Fruit fly (Drosophila melanogaster) whole organism, embryonic: ENCODE results near the gene mbc.
A peak's percentile ranks its signal among the peaks of the same experiment; 100 is the strongest.

ENCODE experiments used
- Bgb ChIP-seq: fragments of 200-800 bp; sonication (Bioruptor generic); IDR thresholded peaks from 2 replicates; pipeline ENCODE4 v1.3.6; 2022; ENCODE audit warnings: missing biosample characterization, missing genetic modification characterization; ENCODE audit not compliant: partially characterized antibody
- CG10267 ChIP-seq: fragments of 200-800 bp; sonication (Bioruptor generic); optimal IDR thresholded peaks from 2 replicates; lab custom pipeline; 2018; ENCODE audit warnings: missing biosample characterization, mild to moderate bottlenecking, missing genetic modification characterization, moderate library complexity
- CG10654 ChIP-seq: fragments of 200-800 bp; sonication (Bioruptor generic); optimal IDR thresholded peaks from 2 replicates; lab custom pipeline; 2016; ENCODE audit warnings: missing biosample characterization, missing genetic modification characterization
- CG10959 ChIP-seq: fragments of 200-800 bp; sonication (Bioruptor generic); IDR thresholded peaks from 2 replicates; pipeline ENCODE4 v1.3.6; 2022; ENCODE audit warnings: missing biosample characterization, missing genetic modification characterization
- CG13287 ChIP-seq: fragments of 200-800 bp; sonication (Bioruptor generic); IDR thresholded peaks from 2 replicates; pipeline ENCODE4 v1.3.6; 2022; ENCODE audit warnings: missing biosample characterization, missing genetic modification characterization; ENCODE audit not compliant: partially characterized antibody
- CG1529 ChIP-seq: fragments of 200-800 bp; sonication (Bioruptor generic); optimal IDR thresholded peaks from 3 replicates; lab custom pipeline; 2018; ENCODE audit warnings: missing biosample characterization, missing genetic modification characterization
- CG16813 ChIP-seq: fragments of 200-800 bp; sonication (Bioruptor generic); IDR thresholded peaks from 3 replicates; pipeline ENCODE4 v1.3.6; 2022; ENCODE audit warnings: missing biosample characterization, missing genetic modification characterization; ENCODE audit not compliant: partially characterized antibody
- CG17385 ChIP-seq: fragments of 200-800 bp; sonication (Bioruptor generic); optimal IDR thresholded peaks from 3 replicates; lab custom pipeline; 2018; ENCODE audit warnings: missing biosample characterization, mild to moderate bottlenecking, missing genetic modification characterization
- CG17612 ChIP-seq: fragments of 200-800 bp; sonication (Bioruptor generic); IDR thresholded peaks from 2 replicates; pipeline ENCODE4 v1.3.6; 2022; ENCODE audit warnings: missing biosample characterization, missing genetic modification characterization
- CG18476 ChIP-seq: fragments of 200-800 bp; sonication (Bioruptor generic); optimal IDR thresholded peaks from 2 replicates; lab custom pipeline; 2016; ENCODE audit warnings: missing biosample characterization, mild to moderate bottlenecking, missing genetic modification characterization
- CG3995 ChIP-seq: fragments of 200-800 bp; sonication (Bioruptor generic); optimal IDR thresholded peaks from 3 replicates; lab custom pipeline; 2016; ENCODE audit warnings: missing biosample characterization, missing genetic modification characterization
- CG4424 ChIP-seq: fragments of 200-800 bp; sonication (Bioruptor generic); optimal IDR thresholded peaks from 3 replicates; lab custom pipeline; 2016; ENCODE audit warnings: missing biosample characterization, missing genetic modification characterization
- CG4854 ChIP-seq: fragments of 200-800 bp; sonication (Bioruptor generic); optimal IDR thresholded peaks from 2 replicates; lab custom pipeline; 2016; ENCODE audit warnings: missing biosample characterization, missing genetic modification characterization, inconsistent platforms
- CG6765 ChIP-seq: fragments of 200-800 bp; sonication (Bioruptor generic); optimal IDR thresholded peaks from 3 replicates; lab custom pipeline; 2017; ENCODE audit warnings: missing biosample characterization, mild to moderate bottlenecking, missing genetic modification characterization
- CG7745 ChIP-seq: fragments of 200-800 bp; sonication (Bioruptor generic); optimal IDR thresholded peaks from 2 replicates; lab custom pipeline; 2018; ENCODE audit warnings: missing biosample characterization, mild to moderate bottlenecking, missing genetic modification characterization, moderate library complexity
- CG7987 ChIP-seq: fragments of 200-800 bp; sonication (Bioruptor generic); optimal IDR thresholded peaks from 2 replicates; lab custom pipeline; 2018; ENCODE audit warnings: missing biosample characterization, mild to moderate bottlenecking, missing genetic modification characterization, moderate library complexity
- CG8765 ChIP-seq: fragments of 200-800 bp; sonication (Bioruptor generic); IDR thresholded peaks from 2 replicates; pipeline ENCODE4 v1.3.6; 2022; ENCODE audit warnings: missing biosample characterization, missing genetic modification characterization
- CG9215 ChIP-seq: fragments of 200-800 bp; sonication (Bioruptor generic); IDR thresholded peaks from 2 replicates; pipeline ENCODE4 v1.3.6; 2022; ENCODE audit warnings: missing biosample characterization, missing genetic modification characterization
- Dip2 ChIP-seq: fragments of 200-800 bp; sonication (Bioruptor generic); IDR thresholded peaks from 2 replicates; pipeline ENCODE4 v1.3.6; 2022; ENCODE audit warnings: missing biosample characterization, missing genetic modification characterization
- E2f2 ChIP-seq: fragments of 200-800 bp; sonication (Bioruptor generic); IDR thresholded peaks from 2 replicates; pipeline ENCODE4 v1.3.6; 2022; ENCODE audit warnings: missing biosample characterization, missing genetic modification characterization
- Elba2 ChIP-seq: fragments of 200-800 bp; sonication (Bioruptor generic); optimal IDR thresholded peaks from 3 replicates; lab custom pipeline; 2016; ENCODE audit warnings: missing biosample characterization, missing genetic modification characterization
- Fer1 ChIP-seq: fragments of 200-800 bp; sonication (Bioruptor generic); optimal IDR thresholded peaks from 2 replicates; lab custom pipeline; 2017; ENCODE audit warnings: missing biosample characterization, mild to moderate bottlenecking, missing genetic modification characterization
- MBD-R2 ChIP-seq: fragments of 200-800 bp; sonication (Bioruptor generic); IDR thresholded peaks from 2 replicates; pipeline ENCODE4 v1.3.6; 2022; ENCODE audit warnings: missing biosample characterization, missing genetic modification characterization
- Rfx ChIP-seq: fragments of 200-800 bp; sonication (Bioruptor generic); IDR thresholded peaks from 2 replicates; pipeline ENCODE4 v1.3.6; 2022; ENCODE audit warnings: missing biosample characterization, missing genetic modification characterization
- TFAM ChIP-seq: fragments of 200-800 bp; sonication (Bioruptor generic); optimal IDR thresholded peaks from 2 replicates; lab custom pipeline; 2017; ENCODE audit warnings: missing biosample characterization, missing genetic modification characterization, inconsistent platforms
- az2 ChIP-seq: fragments of 200-800 bp; sonication (Bioruptor generic); optimal IDR thresholded peaks from 3 replicates; lab custom pipeline; 2016; ENCODE audit warnings: missing biosample characterization, missing genetic modification characterization
- bab2 ChIP-seq: fragments of 200-800 bp; sonication (Bioruptor generic); optimal IDR thresholded peaks from 2 replicates; lab custom pipeline; 2016; ENCODE audit warnings: missing biosample characterization, missing genetic modification characterization
- corto ChIP-seq: fragments of 200-800 bp; sonication (Bioruptor generic); optimal IDR thresholded peaks from 2 replicates; lab custom pipeline; 2016; ENCODE audit warnings: missing biosample characterization, mild to moderate bottlenecking, missing genetic modification characterization, moderate library complexity
- cwo ChIP-seq: fragments of 200-800 bp; sonication (Bioruptor generic); optimal IDR thresholded peaks from 3 replicates; lab custom pipeline; 2017; ENCODE audit warnings: missing biosample characterization, missing genetic modification characterization, mild to moderate bottlenecking, moderate library complexity, missing genetic modification reagents
- dati ChIP-seq: fragments of 200-800 bp; sonication (Bioruptor generic); IDR thresholded peaks from 2 replicates; pipeline ENCODE4 v1.3.6; 2022; ENCODE audit warnings: missing biosample characterization, missing genetic modification characterization
- dmrt99B ChIP-seq: fragments of 200-800 bp; sonication (Bioruptor generic); optimal IDR thresholded peaks from 2 replicates; lab custom pipeline; 2018; ENCODE audit warnings: missing biosample characterization, mild to moderate bottlenecking, missing genetic modification characterization, moderate library complexity
- grau ChIP-seq: fragments of 200-800 bp; optimal IDR thresholded peaks from 3 replicates; lab custom pipeline; 2019; ENCODE audit warnings: missing biosample characterization, mild to moderate bottlenecking, missing genetic modification characterization, moderate library complexity
- gsb ChIP-seq: fragments of 200-800 bp; sonication (Bioruptor generic); IDR thresholded peaks from 2 replicates; pipeline ENCODE4 v1.3.6; 2022; ENCODE audit warnings: missing biosample characterization, missing genetic modification characterization
- her ChIP-seq: fragments of 200-800 bp; sonication (Bioruptor generic); optimal IDR thresholded peaks from 2 replicates; lab custom pipeline; 2016; ENCODE audit warnings: missing biosample characterization, missing genetic modification characterization
- hkb ChIP-seq, 2 experiments: fragments of 200-800 bp in 1 of 2; fragments of >200 bp in 1 of 2; sonication (Bioruptor generic) in 1 of 2; IDR thresholded peaks in 1 of 2; optimal IDR thresholded peaks in 1 of 2; 2 replicates each; pipeline versions ENCODE4 v1.3.6 to Lab custom; 2017 to 2022; ENCODE audit warnings: missing biosample characterization in 1 of 2, missing genetic modification characterization in 1 of 2
- ken ChIP-seq: fragments of 200-800 bp; sonication (Bioruptor generic); IDR thresholded peaks from 3 replicates; pipeline ENCODE4 v1.3.6; 2022; ENCODE audit warnings: missing biosample characterization, missing genetic modification characterization
- lilli ChIP-seq: fragments of 200-800 bp; sonication (Bioruptor generic); optimal IDR thresholded peaks from 3 replicates; lab custom pipeline; 2016; ENCODE audit warnings: missing biosample characterization, missing genetic modification characterization
- nerfin-2 ChIP-seq: fragments of 200-800 bp; sonication (Bioruptor generic); IDR thresholded peaks from 2 replicates; pipeline ENCODE4 v1.3.6; 2022; ENCODE audit warnings: missing biosample characterization, missing genetic modification characterization; ENCODE audit not compliant: partially characterized antibody
- pan ChIP-seq, 4 experiments: fragments of >200 bp in 3 of 4; fragments of 200-800 bp in 1 of 4; sonication (Bioruptor generic) in 1 of 4; optimal IDR thresholded peaks in 3 of 4; IDR thresholded peaks in 1 of 4; 2 replicates each; pipeline versions ENCODE4 v1.3.6 to Lab custom; 2017 to 2022; ENCODE audit warnings: missing biosample characterization in 2 of 4, missing genetic modification characterization in 2 of 4, mixed read lengths in 1 of 4
- peb ChIP-seq: fragments of 200-800 bp; sonication (Bioruptor generic); IDR thresholded peaks from 2 replicates; pipeline ENCODE4 v1.3.6; 2022; ENCODE audit warnings: missing biosample characterization, missing genetic modification characterization
- prd ChIP-seq, 3 experiments: fragments of >200 bp in 2 of 3; fragments of 200-800 bp in 1 of 3; sonication (Bioruptor generic) in 1 of 3; optimal IDR thresholded peaks in 2 of 3; IDR thresholded peaks in 1 of 3; 2 replicates in 2 of 3; 3 replicates in 1 of 3; pipeline versions ENCODE4 v1.3.6 to Lab custom; 2017 to 2022; ENCODE audit warnings: missing biosample characterization in 1 of 3, missing genetic modification characterization in 1 of 3
- pros ChIP-seq: fragments of 200-800 bp; sonication (Bioruptor generic); optimal IDR thresholded peaks from 3 replicates; lab custom pipeline; 2019; ENCODE audit warnings: missing biosample characterization, mild to moderate bottlenecking, missing genetic modification characterization, moderate library complexity
- tll ChIP-seq, 2 experiments: fragments of 200-800 bp in 1 of 2; fragments of >200 bp in 1 of 2; sonication (Bioruptor generic) in 1 of 2; optimal IDR thresholded peaks; 2 replicates each; lab custom pipeline; 2017 to 2019; ENCODE audit warnings: missing biosample characterization in 2 of 2, missing genetic modification characterization in 2 of 2, mild to moderate bottlenecking in 1 of 2, moderate library complexity in 1 of 2
- zfh1 ChIP-seq: fragments of 200-800 bp; sonication (Bioruptor generic); IDR thresholded peaks from 3 replicates; pipeline ENCODE4 v1.3.6; 2022; ENCODE audit warnings: missing biosample characterization, missing genetic modification characterization
- zfh2 ChIP-seq: fragments of 200-800 bp; sonication (Bioruptor generic); optimal IDR thresholded peaks from 2 replicates; lab custom pipeline; 2016; ENCODE audit warnings: missing biosample characterization, missing genetic modification characterization

The mbc gene

dm6 chr3R:23757912-23758607, 23.5 kb upstream of the mbc start, which contains the start of the genes PTPMT1 and Hrd3 (continued):
- TF ChIP-seq CG10267 (tag; lab: Kevin White, UChicago) (peak; percentile 98), Dip2 (GFP tag; lab: Robert Waterston, UW) (peak; percentile 70), pan (optimal IDR thresholded peaks at IDR 0.05; lab: Kevin White, UChicago) (no peak), pan (GFP tag; optimal IDR thresholded peaks at IDR 0.05 in 1 of 2, IDR thresholded peaks at IDR 0.05 in 1 of 2) (peak in 1 of 2 experiments; percentile 93), dati (GFP tag; lab: Robert Waterston, UW) (peak; percentile 80), CG10654 (GFP tag; lab: Kevin White, UChicago) (peak; percentile 98), TFAM (peak; percentile 88), CG7745 (no peak), az2 (GFP tag; lab: Kevin White, UChicago) (peak; percentile 99), dmrt99B (peak; percentile 99), CG10959 (GFP tag; lab: Robert Waterston, UW) (peak; percentile 92), CG4854 (peak; percentile 97), CG7987 (GFP tag; lab: Kevin White, UChicago) (peak; percentile 94), MBD-R2 (GFP tag; lab: Robert Waterston, UW) (peak; percentile 84), CG8765 (GFP tag; lab: Robert Waterston, UW) (peak; percentile 93), CG3995 (GFP tag; lab: Kevin White, UChicago) (peak; percentile 81), Elba2 (GFP tag; lab: Kevin White, UChicago) (peak; percentile 92), corto (GFP tag; lab: Kevin White, UChicago) (peak; percentile 93), gsb (GFP tag; lab: Robert Waterston, UW) (peak; percentile 94), cwo (GFP tag; lab: Kevin White, UChicago) (peak; percentile 97), CG9215 (GFP tag; lab: Robert Waterston, UW) (peak; percentile 98)

DNA sequence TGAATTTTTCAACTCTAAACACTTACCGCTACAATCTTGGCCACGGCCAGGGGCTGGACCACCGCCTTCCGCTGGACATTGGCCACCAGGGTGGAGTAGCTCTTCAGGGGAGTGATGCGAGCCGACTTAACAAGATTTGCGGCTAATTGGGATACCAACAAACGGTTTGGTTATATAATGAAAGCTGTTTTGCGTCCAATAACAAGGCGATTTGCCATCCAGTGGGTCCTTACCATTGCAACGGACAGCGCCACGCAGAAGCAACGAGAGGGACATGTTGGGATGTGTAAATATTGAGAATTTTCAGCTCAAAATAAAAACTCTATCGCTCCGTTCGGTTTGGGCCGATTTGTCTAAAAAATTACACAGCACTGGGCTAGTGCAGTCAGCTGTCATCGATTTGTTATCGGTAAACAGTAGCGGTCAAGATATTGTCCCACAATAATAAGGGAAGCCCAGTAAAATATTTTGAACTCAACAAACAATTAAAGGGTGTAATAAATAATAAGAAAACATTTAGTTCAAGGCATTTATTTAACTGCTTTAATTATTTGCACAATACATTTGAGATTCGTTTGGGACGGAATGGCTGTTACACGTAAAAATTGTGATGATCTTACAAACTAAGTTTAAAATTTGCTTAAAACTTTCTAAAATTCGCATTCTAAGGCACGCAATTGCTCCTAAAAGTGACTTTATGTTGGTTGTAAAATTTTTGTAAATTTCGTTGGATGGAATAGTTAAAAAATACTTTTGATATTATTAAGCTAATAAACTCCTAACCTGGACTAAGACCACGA, 21.1 kb upstream of the mbc start, which contains the start of gene SdhD:
Gene SdhD, minus strand, starts transcription at position 382 of the 800 bp plus-strand sequence.
- TF ChIP-seq CG1529 (GFP tag; lab: Kevin White, UChicago) (no peak), prd (optimal IDR thresholded peaks at IDR 0.05; lab: Kevin White, UChicago) (no peak), prd (GFP tag; IDR thresholded peaks at IDR 0.05; lab: Robert Waterston, UW) (no peak), bab2 (GFP tag; lab: Kevin White, UChicago) (no peak), tll (GFP tag; optimal IDR thresholded peaks at IDR 0.05; lab: Kevin White, UChicago) (no peak), Rfx (GFP tag; lab: Robert Waterston, UW) (peak; percentile 35; the same call in 1 of the 2 replicates), Fer1 (GFP tag; lab: Kevin White, UChicago) (peak; percentile 46), ken (GFP tag; lab: Robert Waterston, UW) (no peak), CG13287 (GFP tag; lab: Robert Waterston, UW) (peak; percentile 72), lilli (GFP tag; lab: Kevin White, UChicago) (peak; percentile 58), peb (no peak), grau (tag; lab: Kevin White, UChicago) (peak; percentile 10), pros (no peak), zfh2 (GFP tag; lab: Kevin White, UChicago) (peak; percentile 53), E2f2 (GFP tag; lab: Robert Waterston, UW) (peak; percentile 30; the same call in 1 of the 2 replicates), hkb (optimal IDR thresholded peaks at IDR 0.05; lab: Kevin White, UChicago) (no peak), hkb (GFP tag; IDR thresholded peaks at IDR 0.05; lab: Robert Waterston, UW) (no peak), CG4424 (GFP tag; lab: Kevin White, UChicago) (no peak), CG17385 (GFP tag; lab: Kevin White, UChicago) (peak; percentile 13), CG16813 (GFP tag; lab: Robert Waterston, UW) (peak; percentile 12; the same call in 1 of the 3 replicates), nerfin-2 (GFP tag; lab: Robert Waterston, UW) (peak; percentile 39; the same call in 1 of the 2 replicates), zfh1 (GFP tag; lab: Robert Waterston, UW) (no peak), CG18476 (no peak), Bgb (GFP tag; lab: Robert Waterston, UW) (peak; percentile 66), CG17612 (GFP tag; lab: Robert Waterston, UW) (no peak), CG6765 (no peak), her (GFP tag; lab: Kevin White, UChicago) (peak; percentile 47)
